Worm (Caenorhabditis elegans) whole organism, L1 larva: ENCODE data around the gene ZK1128.1.

Source experiments
- dpl-1 ChIP-seq, 3 experiments: fragments of 150-350 bp in 2 of 3; sonication (generic microtip) in 1 of 3; optimal IDR thresholded peaks; 2 replicates each; lab custom pipeline; 2014 to 2017; ENCODE audit warnings: missing biosample characterization in 3 of 3, missing genetic modification characterization in 3 of 3, missing genetic modification reagents in 3 of 3
- fkh-10 ChIP-seq: sonication (generic microtip); optimal IDR thresholded peaks from 2 replicates; lab custom pipeline; 2017; ENCODE audit warnings: missing biosample characterization, missing genetic modification reagents, missing genetic modification characterization
- fos-1 ChIP-seq: fragments of 150-350 bp; optimal IDR thresholded peaks from 2 replicates; lab custom pipeline; 2014; ENCODE audit warnings: missing biosample characterization, missing genetic modification characterization
- lsy-2 ChIP-seq, 2 experiments: fragments of 150-350 bp; optimal IDR thresholded peaks; 2 replicates each; lab custom pipeline; 2014; ENCODE audit warnings: missing biosample characterization in 2 of 2, missing genetic modification characterization in 2 of 2
- mef-2 ChIP-seq: fragments of 150-350 bp; optimal IDR thresholded peaks from 2 replicates; lab custom pipeline; 2014; ENCODE audit warnings: missing biosample characterization, missing genetic modification characterization
- nhr-11 ChIP-seq: fragments of 150-350 bp; optimal IDR thresholded peaks from 2 replicates; lab custom pipeline; 2014; ENCODE audit warnings: missing biosample characterization, missing genetic modification characterization
- zag-1 ChIP-seq: fragments of 150-350 bp; optimal IDR thresholded peaks from 2 replicates; lab custom pipeline; 2014; ENCODE audit warnings: missing biosample characterization, missing genetic modification characterization
- ztf-11 ChIP-seq, 2 experiments: sonication (generic microtip); optimal IDR thresholded peaks; 2 replicates each; lab custom pipeline; 2016 to 2017; ENCODE audit warnings: missing genetic modification characterization in 2 of 2, missing biosample characterization in 1 of 2, missing compliant biosample characterization in 1 of 2

DNA sequence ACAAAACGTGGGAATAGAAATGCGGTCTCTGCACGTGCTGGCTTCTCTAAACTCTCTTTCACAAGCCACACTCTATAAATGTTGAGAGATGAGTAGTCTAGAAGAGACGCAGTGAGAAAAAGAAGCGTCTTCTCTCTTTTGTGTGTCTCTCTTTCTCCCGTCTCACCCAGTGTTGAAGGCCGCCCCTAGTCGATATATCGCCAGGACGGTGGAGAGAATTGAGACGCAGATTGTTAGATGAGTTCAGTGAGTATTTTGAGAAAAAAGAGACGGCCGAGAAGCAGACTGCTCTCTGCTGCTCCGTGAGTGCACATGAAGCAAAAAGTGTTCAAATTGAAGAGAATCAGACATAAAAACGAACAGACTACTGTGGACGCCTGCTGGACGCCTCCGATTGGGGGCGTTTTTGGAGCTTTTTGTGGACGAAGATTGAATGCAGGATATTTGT, 18.0 kb downstream of the ZK1128.1 start:
- TF ChIP-seq ztf-11 (tag; optimal IDR thresholded peaks at IDR 0.05; lab: Kevin White, UChicago) = peak in 1 of 2 experiments; percentile 54
- peak; percentile 28 for TF ChIP-seq zag-1 (tag; lab: Kevin White, UChicago)
- TF ChIP-seq dpl-1 (GFP tag; optimal IDR thresholded peaks at IDR 0.05; lab: Kevin White, UChicago) = peak; percentile 73 to 76 (median 73)
- peak; percentile 64 for TF ChIP-seq fkh-10 (GFP tag; lab: Kevin White, UChicago)
- peak; percentile 87 for TF ChIP-seq nhr-11 (tag; lab: Kevin White, UChicago)
- peak; percentile 79 for TF ChIP-seq mef-2 (tag; lab: Kevin White, UChicago)
- TF ChIP-seq lsy-2 (tag; optimal IDR thresholded peaks at IDR 0.05; lab: Kevin White, UChicago) = peak; percentile 90 to 94
- peak; percentile 85 for TF ChIP-seq fos-1
